Fruit fly (Drosophila melanogaster): ENCODE measurements around the gene dgt1.

dm6 chr3R:29835710-29836049 lies 21.6 kb downstream of the dgt1 start, which contains the start of gene Prtl99C:
- TF ChIP-seq CG10669 (GFP tag; optimal IDR thresholded peaks at IDR 0.05) (no peak), CG8119 (GFP tag; IDR thresholded peaks at IDR 0.05) (no peak), Gug (GFP tag; IDR thresholded peaks at IDR 0.05) (no peak), lz (GFP tag; optimal IDR thresholded peaks at IDR 0.05) (no peak), CG6792 (GFP tag; optimal IDR thresholded peaks at IDR 0.05) (no peak), fd59A (GFP tag; optimal IDR thresholded peaks at IDR 0.05) (no peak), Smox (GFP tag; optimal IDR thresholded peaks at IDR 0.05) (no peak), CG6808 (GFP tag; optimal IDR thresholded peaks at IDR 0.05) (no peak), Hr38 (GFP tag; optimal IDR thresholded peaks at IDR 0.05) (no peak), ss (GFP tag; optimal IDR thresholded peaks at IDR 0.05) (no peak), Lpt (GFP tag; optimal IDR thresholded peaks at IDR 0.05) (no peak), svp (GFP tag) (no peak)

Data from whole organism, prepupa.